Worm (Caenorhabditis elegans) whole organism, L1 larva: Measurements from ENCODE around the gene his-38.

Experiments
- C34B4.2 ChIP-seq: sonication (generic microtip); optimal IDR thresholded peaks from 2 replicates; lab custom pipeline; 2017; ENCODE audit warnings: mild to moderate bottlenecking, missing genetic modification characterization, missing compliant biosample characterization
- alr-1 ChIP-seq: fragments of 200-800 bp; sonication (Bioruptor generic); optimal IDR thresholded peaks from 2 replicates; lab custom pipeline; 2018; ENCODE audit warnings: borderline replicate concordance, mild to moderate bottlenecking, missing genetic modification characterization, missing compliant biosample characterization
- aly-2 ChIP-seq: fragments of 150-350 bp; optimal IDR thresholded peaks from 2 replicates; lab custom pipeline; 2014; ENCODE audit warnings: missing biosample characterization, missing genetic modification characterization
- blmp-1 ChIP-seq: fragments of 150-350 bp; optimal IDR thresholded peaks from 2 replicates; lab custom pipeline; 2014; ENCODE audit warnings: missing biosample characterization, missing genetic modification characterization
- dsc-1 ChIP-seq: sonication (generic microtip); optimal IDR thresholded peaks from 2 replicates; lab custom pipeline; 2016; ENCODE audit warnings: mild to moderate bottlenecking, missing genetic modification characterization, missing compliant biosample characterization
- egl-27 ChIP-seq, 2 experiments: fragments of 150-350 bp in 1 of 2; sonication (generic microtip); optimal IDR thresholded peaks; 3 replicates each; lab custom pipeline; 2017 to 2018; ENCODE audit warnings: missing biosample characterization in 2 of 2, missing genetic modification characterization in 2 of 2, missing genetic modification reagents in 2 of 2
- elt-3 ChIP-seq, 6 experiments: fragments of 150-350 bp in 1 of 6; sonication (generic microtip); optimal IDR thresholded peaks; 2 replicates each; lab custom pipeline; 2017 to 2018; ENCODE audit warnings: missing biosample characterization in 6 of 6, missing genetic modification characterization in 6 of 6, inconsistent platforms in 1 of 6
- fos-1 ChIP-seq: fragments of 150-350 bp; optimal IDR thresholded peaks from 2 replicates; lab custom pipeline; 2014; ENCODE audit warnings: missing biosample characterization, missing genetic modification characterization
- jun-1 ChIP-seq: fragments of 150-350 bp; optimal IDR thresholded peaks from 2 replicates; lab custom pipeline; 2014; ENCODE audit warnings: missing biosample characterization, missing genetic modification reagents, missing genetic modification characterization
- lin-15B ChIP-seq: fragments of 150-350 bp; sonication (generic microtip); optimal IDR thresholded peaks from 3 replicates; lab custom pipeline; 2014; ENCODE audit warnings: missing biosample characterization, missing genetic modification characterization
- nhr-28 ChIP-seq: fragments of 150-350 bp; optimal IDR thresholded peaks from 2 replicates; lab custom pipeline; 2014; ENCODE audit warnings: missing biosample characterization, missing genetic modification characterization
- skn-1 ChIP-seq: fragments of 150-350 bp; optimal IDR thresholded peaks from 2 replicates; lab custom pipeline; 2014; ENCODE audit warnings: missing biosample characterization, missing genetic modification characterization
- snpc-4 ChIP-seq: fragments of 150-350 bp; optimal IDR thresholded peaks from 2 replicates; lab custom pipeline; 2014; ENCODE audit warnings: missing biosample characterization, missing genetic modification characterization
- swsn-7 ChIP-seq: sonication (generic microtip); optimal IDR thresholded peaks from 2 replicates; lab custom pipeline; 2016; ENCODE audit warnings: missing genetic modification characterization, missing compliant biosample characterization

DNA sequence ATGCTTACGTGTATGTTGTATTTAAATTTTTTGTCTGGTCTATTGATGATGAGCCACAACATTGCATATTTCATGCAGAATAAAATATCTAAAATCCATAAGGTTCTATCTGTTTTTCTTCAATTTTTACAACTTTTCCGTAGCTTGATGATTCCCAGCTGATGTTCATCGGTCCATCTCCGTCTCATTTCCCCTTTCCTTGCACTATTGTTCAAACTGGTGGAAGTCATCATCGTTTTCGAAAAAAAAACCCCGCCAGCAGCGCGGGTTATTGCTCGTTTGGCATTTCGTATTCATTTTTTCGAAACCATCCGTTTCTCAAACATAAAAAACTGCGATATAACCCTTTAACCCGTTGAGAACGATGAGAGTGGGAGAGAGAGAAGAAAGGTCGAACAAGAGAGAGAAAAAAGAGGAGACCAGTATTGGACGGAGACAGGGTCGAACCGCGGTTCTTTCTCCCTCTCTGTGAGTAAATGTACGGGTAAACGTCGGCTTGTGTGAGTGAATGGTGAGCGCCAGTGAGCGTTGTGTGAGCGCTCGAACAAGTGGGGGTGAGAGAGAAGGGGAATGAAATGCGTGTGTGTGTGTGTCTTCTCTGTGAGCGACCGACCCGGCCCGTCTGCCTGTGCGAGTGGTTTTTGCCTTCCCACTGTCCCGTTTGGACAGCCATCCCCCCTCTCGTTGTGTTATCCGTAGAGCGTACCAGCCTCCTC is 44.9 kb downstream of the his-38 start:
- TF ChIP-seq nhr-28 (tag; lab: Kevin White, UChicago) (no peak), blmp-1 (tag; lab: Kevin White, UChicago) (peak; percentile 48), dsc-1 (peak; percentile 79), skn-1 (tag; lab: Kevin White, UChicago) (peak; percentile 20), fos-1 (peak; percentile 53), swsn-7 (tag; lab: Kevin White, UChicago) (peak; percentile 88), elt-3 (tag; optimal IDR thresholded peaks at IDR 0.05; lab: Kevin White, UChicago) (peak in 3 of 6 experiments; percentile 62 to 86 (median 77)), aly-2 (tag; lab: Kevin White, UChicago) (peak; percentile 52), snpc-4 (tag; lab: Kevin White, UChicago) (peak; percentile 40), jun-1 (tag; lab: Kevin White, UChicago) (peak; percentile 74), alr-1 (tag; lab: Kevin White, UChicago) (no peak), lin-15B (tag; lab: Kevin White, UChicago) (peak; percentile 57), egl-27 (tag; optimal IDR thresholded peaks at IDR 0.05; lab: Kevin White, UChicago) (peak in 1 of 2 experiments; percentile 73), C34B4.2 (tag; lab: Kevin White, UChicago) (no peak)
